Worm (Caenorhabditis elegans) whole organism, L4 larva: ENCODE measurements around the gene Y37D8A.8.

Source experiments
- D1046.2 ChIP-seq: fragments of 200-800 bp; sonication (Bioruptor generic); IDR thresholded peaks from 2 replicates; pipeline ENCODE4 v1.3.6; 2022; ENCODE audit warnings: missing genetic modification characterization, missing compliant biosample characterization
- F37D6.2 ChIP-seq: sonication (generic microtip); optimal IDR thresholded peaks from 2 replicates; lab custom pipeline; 2016; ENCODE audit warnings: mild to moderate bottlenecking, missing genetic modification characterization, missing compliant biosample characterization
- R02D3.7 ChIP-seq: fragments of 150-350 bp; sonication (generic microtip); optimal IDR thresholded peaks from 3 replicates; lab custom pipeline; 2014; ENCODE audit warnings: missing biosample characterization, missing genetic modification characterization
- aha-1 ChIP-seq: fragments of 150-350 bp; peaks from one replicate; lab custom pipeline; 2014; ENCODE audit warnings: missing biosample characterization, missing genetic modification characterization
- aly-2 ChIP-seq: sonication (generic microtip); optimal IDR thresholded peaks from 2 replicates; lab custom pipeline; 2018; ENCODE audit warnings: missing biosample characterization, missing genetic modification characterization
- ama-1 ChIP-seq: fragments of 150-350 bp; optimal IDR thresholded peaks from 2 replicates; lab custom pipeline; 2014; ENCODE audit warnings: inconsistent platforms, mixed read lengths
- arid-1 ChIP-seq: fragments of 200-800 bp; sonication (Bioruptor generic); conservative IDR thresholded peaks from 2 replicates; pipeline ENCODE4 v1.3.6; 2022; ENCODE audit warnings: missing genetic modification reagents, missing genetic modification characterization, missing compliant biosample characterization
- attf-4 ChIP-seq: sonication (generic microtip); optimal IDR thresholded peaks from 3 replicates; lab custom pipeline; 2017; ENCODE audit warnings: missing biosample characterization, missing genetic modification characterization
- ceh-28 ChIP-seq: fragments of 150-350 bp; optimal IDR thresholded peaks from 2 replicates; lab custom pipeline; 2014; ENCODE audit warnings: missing biosample characterization, missing genetic modification reagents, missing genetic modification characterization
- ceh-32 ChIP-seq: sonication (generic microtip); optimal IDR thresholded peaks from 2 replicates; lab custom pipeline; 2016; ENCODE audit warnings: mild to moderate bottlenecking, missing genetic modification characterization, missing compliant biosample characterization; ENCODE audit not compliant: poor library complexity
- ceh-44 ChIP-seq: fragments of 200-800 bp; sonication (Bioruptor generic); IDR thresholded peaks from 2 replicates; pipeline ENCODE4 v1.3.6; 2022; ENCODE audit warnings: missing genetic modification reagents, missing genetic modification characterization, missing compliant biosample characterization
- ceh-62 ChIP-seq: sonication (generic microtip); optimal IDR thresholded peaks from 2 replicates; lab custom pipeline; 2017; ENCODE audit warnings: missing biosample characterization, missing genetic modification characterization
- cey-2 ChIP-seq: sonication (generic microtip); optimal IDR thresholded peaks from 3 replicates; lab custom pipeline; 2017; ENCODE audit warnings: missing genetic modification characterization, mild to moderate bottlenecking, missing compliant biosample characterization, antibody characterized with exemption, borderline replicate concordance; ENCODE audit not compliant: insufficient read depth
- ctbp-1 ChIP-seq: fragments of 200-800 bp; sonication (Bioruptor generic); IDR thresholded peaks from 2 replicates; pipeline ENCODE4 v1.3.6; 2022; ENCODE audit warnings: missing genetic modification reagents, missing genetic modification characterization, missing compliant biosample characterization
- daf-8 ChIP-seq: fragments of 200-800 bp; sonication (Bioruptor generic); IDR thresholded peaks from 2 replicates; pipeline ENCODE4 v1.3.6; 2022; ENCODE audit warnings: missing genetic modification characterization, missing compliant biosample characterization
- dmd-8 ChIP-seq: fragments of 200-800 bp; sonication (Bioruptor generic); IDR thresholded peaks from 2 replicates; pipeline ENCODE4 v1.3.6; 2022; ENCODE audit warnings: missing genetic modification characterization, missing compliant biosample characterization
- dmd-9 ChIP-seq: fragments of 200-800 bp; sonication (Bioruptor generic); IDR thresholded peaks from 2 replicates; pipeline ENCODE4 v1.3.6; 2022; ENCODE audit warnings: missing genetic modification reagents, missing genetic modification characterization, missing compliant biosample characterization
- dpl-1 ChIP-seq: fragments of 150-350 bp; optimal IDR thresholded peaks from 2 replicates; lab custom pipeline; 2014; ENCODE audit warnings: missing biosample characterization, missing genetic modification reagents, missing genetic modification characterization
- dve-1 ChIP-seq: sonication (generic microtip); optimal IDR thresholded peaks from 2 replicates; lab custom pipeline; 2017; ENCODE audit warnings: antibody characterized with exemption, mild to moderate bottlenecking, missing genetic modification characterization, missing compliant biosample characterization; ENCODE audit not compliant: insufficient read depth
- egl-43 ChIP-seq: fragments of 200-800 bp; sonication (Bioruptor generic); IDR thresholded peaks from 2 replicates; pipeline ENCODE4 v1.3.6; 2022; ENCODE audit warnings: missing genetic modification reagents, missing genetic modification characterization, missing compliant biosample characterization
- gei-8 ChIP-seq: fragments of 200-800 bp; sonication (Bioruptor generic); optimal IDR thresholded peaks from 2 replicates; lab custom pipeline; 2018; ENCODE audit warnings: mild to moderate bottlenecking, missing genetic modification characterization, missing compliant biosample characterization
- hlh-30 ChIP-seq: sonication (generic microtip); optimal IDR thresholded peaks from 2 replicates; lab custom pipeline; 2017; ENCODE audit warnings: antibody characterized with exemption, mild to moderate bottlenecking, missing genetic modification characterization, missing compliant biosample characterization; ENCODE audit not compliant: insufficient read depth
- hmg-1.1 ChIP-seq: fragments of 200-800 bp; sonication (Bioruptor generic); IDR thresholded peaks from 2 replicates; pipeline ENCODE4 v1.3.6; 2022; ENCODE audit warnings: missing genetic modification reagents, missing genetic modification characterization, missing compliant biosample characterization
- lim-7 ChIP-seq: fragments of 200-800 bp; sonication (Bioruptor generic); IDR thresholded peaks from 2 replicates; pipeline ENCODE4 v1.3.6; 2022; ENCODE audit warnings: missing genetic modification characterization, missing compliant biosample characterization
- lin-1 ChIP-seq: fragments of 200-800 bp; sonication (Bioruptor generic); IDR thresholded peaks from 2 replicates; pipeline ENCODE4 v1.3.6; 2022; ENCODE audit warnings: missing genetic modification reagents, missing genetic modification characterization, missing compliant biosample characterization
- lin-38 ChIP-seq: fragments of 200-800 bp; sonication (Bioruptor generic); IDR thresholded peaks from 2 replicates; pipeline ENCODE4 v1.3.6; 2022; ENCODE audit warnings: missing genetic modification reagents, missing genetic modification characterization, missing compliant biosample characterization
- lsy-2 ChIP-seq, 2 experiments: fragments of 150-350 bp in 1 of 2; sonication (generic microtip) in 1 of 2; optimal IDR thresholded peaks; 2 replicates each; lab custom pipeline; 2014 to 2017; ENCODE audit warnings: missing biosample characterization in 2 of 2, missing genetic modification characterization in 2 of 2
- mxl-2 ChIP-seq: fragments of 200-800 bp; sonication (Bioruptor generic); conservative IDR thresholded peaks from 2 replicates; pipeline ENCODE4 v1.3.6; 2022; ENCODE audit warnings: missing genetic modification reagents, missing genetic modification characterization, missing compliant biosample characterization
- mxl-3 ChIP-seq: fragments of 200-800 bp; sonication (Bioruptor generic); optimal IDR thresholded peaks from 2 replicates; lab custom pipeline; 2018; ENCODE audit warnings: mild to moderate bottlenecking, missing genetic modification characterization, missing compliant biosample characterization
- nhr-102 ChIP-seq: sonication (generic microtip); optimal IDR thresholded peaks from 2 replicates; lab custom pipeline; 2016; ENCODE audit warnings: mild to moderate bottlenecking, missing genetic modification characterization, moderate library complexity, missing compliant biosample characterization
- nhr-11 ChIP-seq: fragments of 150-350 bp; optimal IDR thresholded peaks from 2 replicates; lab custom pipeline; 2014; ENCODE audit warnings: missing biosample characterization, missing genetic modification characterization
- nhr-237 ChIP-seq: sonication (generic microtip); optimal IDR thresholded peaks from 2 replicates; lab custom pipeline; 2017; ENCODE audit warnings: missing biosample characterization, missing genetic modification characterization
- nhr-25 ChIP-seq: sonication (generic microtip); optimal IDR thresholded peaks from 2 replicates; lab custom pipeline; 2017; ENCODE audit warnings: missing genetic modification characterization, mild to moderate bottlenecking, missing compliant biosample characterization, antibody characterized with exemption, moderate library complexity, borderline replicate concordance; ENCODE audit not compliant: insufficient read depth
- nhr-28 ChIP-seq: fragments of 150-350 bp; optimal IDR thresholded peaks from 2 replicates; lab custom pipeline; 2014; ENCODE audit warnings: missing biosample characterization, missing genetic modification characterization
- nhr-6 ChIP-seq: fragments of 150-350 bp; optimal IDR thresholded peaks from 2 replicates; lab custom pipeline; 2014; ENCODE audit warnings: missing biosample characterization, missing genetic modification characterization
- nhr-76 ChIP-seq: fragments of 150-350 bp; optimal IDR thresholded peaks from 2 replicates; lab custom pipeline; 2014; ENCODE audit warnings: missing biosample characterization, missing genetic modification characterization
- nhr-77 ChIP-seq: fragments of 150-350 bp; optimal IDR thresholded peaks from 2 replicates; lab custom pipeline; 2014; ENCODE audit warnings: missing biosample characterization, missing genetic modification characterization
- rbr-2 ChIP-seq: sonication (generic microtip); optimal IDR thresholded peaks from 2 replicates; lab custom pipeline; 2016; ENCODE audit warnings: missing genotype, missing genetic modification characterization, missing compliant biosample characterization
- skn-1 ChIP-seq: fragments of 150-350 bp; optimal IDR thresholded peaks from 2 replicates; lab custom pipeline; 2014; ENCODE audit warnings: missing biosample characterization, missing genetic modification characterization
- tra-1 ChIP-seq: fragments of 200-800 bp; sonication (Bioruptor generic); IDR thresholded peaks from 2 replicates; pipeline ENCODE4 v1.3.6; 2022; ENCODE audit warnings: missing genetic modification reagents, missing genetic modification characterization, missing compliant biosample characterization
- unc-62 ChIP-seq, 3 experiments: fragments of 150-350 bp in 1 of 3; sonication (generic microtip); optimal IDR thresholded peaks in 2 of 3; peaks in 1 of 3; 1 replicate in 1 of 3; 2 replicates in 2 of 3; lab custom pipeline; 2014 to 2017; ENCODE audit warnings: missing biosample characterization in 3 of 3, missing genetic modification characterization in 3 of 3, missing genetic modification reagents in 3 of 3, missing genotype in 1 of 3
- vab-7 ChIP-seq: fragments of 200-800 bp; sonication (Bioruptor generic); IDR thresholded peaks from 2 replicates; pipeline ENCODE4 v1.3.6; 2022; ENCODE audit warnings: missing genetic modification reagents, missing genetic modification characterization, missing compliant biosample characterization
- zag-1 ChIP-seq: fragments of 150-350 bp; optimal IDR thresholded peaks from 2 replicates; lab custom pipeline; 2014; ENCODE audit warnings: missing biosample characterization, missing genetic modification characterization
- zfp-2 ChIP-seq: sonication (generic microtip); optimal IDR thresholded peaks from 2 replicates; lab custom pipeline; 2016; ENCODE audit warnings: mild to moderate bottlenecking, missing genetic modification characterization, missing compliant biosample characterization
- zfp-3 ChIP-seq: fragments of 200-800 bp; sonication (Bioruptor generic); conservative IDR thresholded peaks from 2 replicates; pipeline ENCODE4 v1.3.6; 2022; ENCODE audit warnings: missing genetic modification reagents, missing genetic modification characterization, missing compliant biosample characterization
- zip-2 ChIP-seq: fragments of 150-350 bp; optimal IDR thresholded peaks from 2 replicates; lab custom pipeline; 2014; ENCODE audit warnings: missing biosample characterization, missing genetic modification characterization

The Y37D8A.8 gene

ce11 chrIII:12842858-12843257 is 21.9 kb upstream of the Y37D8A.8 start (continued):
- TF ChIP-seq cey-2 (tag; lab: Kevin White, UChicago) (peak; percentile 61), skn-1 (tag; lab: Kevin White, UChicago) (no peak), ama-1 (lab: Kevin White, UChicago) (no peak), vab-7 (no peak), lsy-2 (tag; optimal IDR thresholded peaks at IDR 0.05; lab: Kevin White, UChicago) (peak in 1 of 2 experiments; percentile 48), nhr-6 (no peak), egl-43 (GFP tag; lab: Robert Waterston, UW) (no peak), attf-4 (tag; lab: Kevin White, UChicago) (no peak), aha-1 (no peak), gei-8 (GFP tag; lab: Kevin White, UChicago) (no peak), arid-1 (GFP tag; lab: Robert Waterston, UW) (no peak), ceh-28 (tag; lab: Kevin White, UChicago) (no peak), zfp-2 (tag; lab: Kevin White, UChicago) (no peak), hlh-30 (peak; percentile 75), ceh-44 (GFP tag; lab: Robert Waterston, UW) (no peak), daf-8 (GFP tag; lab: Robert Waterston, UW) (no peak), R02D3.7 (tag; lab: Kevin White, UChicago) (no peak), zag-1 (no peak), nhr-77 (tag; lab: Kevin White, UChicago) (no peak), nhr-25 (no peak), lin-38 (GFP tag; lab: Robert Waterston, UW) (no peak), lin-1 (no peak), zfp-3 (GFP tag; lab: Robert Waterston, UW) (no peak), lim-7 (GFP tag; lab: Robert Waterston, UW) (no peak), ceh-62 (no peak), hmg-1.1 (no peak), dmd-8 (no peak), D1046.2 (no peak), F37D6.2 (no peak), nhr-237 (tag; lab: Kevin White, UChicago) (no peak), dpl-1 (GFP tag; lab: Kevin White, UChicago) (no peak), tra-1 (GFP tag; lab: Robert Waterston, UW) (peak; percentile 65; the same call in 1 of the 2 replicates), ceh-32 (tag; lab: Kevin White, UChicago) (no peak), unc-62 (GFP tag; optimal IDR thresholded peaks at IDR 0.05 in 1 of 2; lab: Kevin White, UChicago) (no peak), unc-62 (tag; optimal IDR thresholded peaks at IDR 0.05; lab: Kevin White, UChicago) (no peak), nhr-76 (tag; lab: Kevin White, UChicago) (no peak), rbr-2 (tag; lab: Kevin White, UChicago) (no peak), mxl-3 (no peak), ctbp-1 (GFP tag; lab: Robert Waterston, UW) (no peak), dmd-9 (GFP tag; lab: Robert Waterston, UW) (no peak), dve-1 (tag; lab: Kevin White, UChicago) (peak; percentile 81), nhr-11 (tag; lab: Kevin White, UChicago) (no peak), nhr-28 (peak; percentile 49), mxl-2 (GFP tag; lab: Robert Waterston, UW) (no peak), nhr-102 (no peak), zip-2 (tag; lab: Kevin White, UChicago) (no peak), aly-2 (tag; lab: Kevin White, UChicago) (no peak)
- TF ChIP-seq, all 104 proteins: peak for 13
